Fruit fly (Drosophila melanogaster) whole organism, prepupa: ENCODE data around the gene Lipt2.

Experiments
- CG3032 ChIP-seq: fragments of 200-800 bp; optimal IDR thresholded peaks from 2 replicates; lab custom pipeline; 2019; ENCODE audit warnings: missing biosample characterization, mild to moderate bottlenecking, missing genetic modification characterization, moderate library complexity
- CG6854 ChIP-seq: fragments of 200-800 bp; sonication (Bioruptor generic); optimal IDR thresholded peaks from 2 replicates; lab custom pipeline; 2017; ENCODE audit warnings: missing biosample characterization, mild to moderate bottlenecking, missing genetic modification characterization
- lz ChIP-seq: fragments of 200-800 bp; sonication (Bioruptor generic); optimal IDR thresholded peaks from 3 replicates; lab custom pipeline; 2016; ENCODE audit warnings: missing biosample characterization, missing genetic modification characterization

DNA sequence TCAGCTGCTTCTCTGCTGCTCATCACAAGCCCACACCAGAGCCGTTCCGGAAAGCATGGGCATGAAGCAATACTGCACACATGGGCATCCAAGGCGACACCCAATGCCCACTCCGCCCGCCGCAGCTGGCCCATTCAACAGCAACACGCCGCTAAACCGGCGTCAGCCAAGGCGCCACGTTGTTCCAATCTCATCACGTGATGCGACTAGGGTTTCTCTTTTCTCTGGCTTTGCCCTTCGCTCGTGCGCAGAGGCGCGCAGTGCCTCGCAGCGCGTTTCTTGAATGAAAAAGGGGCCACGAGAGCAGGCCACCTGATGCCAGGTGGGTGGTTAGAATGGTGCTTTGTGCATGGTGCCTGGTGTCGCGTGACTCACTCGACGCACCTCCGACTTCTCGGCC lies 12.1 kb upstream of the Lipt2 start:
- TF ChIP-seq CG3032 (tag; lab: Kevin White, UChicago) (no peak), CG6854 (GFP tag; lab: Kevin White, UChicago) (no peak), lz (GFP tag; lab: Kevin White, UChicago) (no peak)
